Fruit fly (Drosophila melanogaster): Measurements from ENCODE around the gene Tm2.

The Tm2 gene

DNA sequence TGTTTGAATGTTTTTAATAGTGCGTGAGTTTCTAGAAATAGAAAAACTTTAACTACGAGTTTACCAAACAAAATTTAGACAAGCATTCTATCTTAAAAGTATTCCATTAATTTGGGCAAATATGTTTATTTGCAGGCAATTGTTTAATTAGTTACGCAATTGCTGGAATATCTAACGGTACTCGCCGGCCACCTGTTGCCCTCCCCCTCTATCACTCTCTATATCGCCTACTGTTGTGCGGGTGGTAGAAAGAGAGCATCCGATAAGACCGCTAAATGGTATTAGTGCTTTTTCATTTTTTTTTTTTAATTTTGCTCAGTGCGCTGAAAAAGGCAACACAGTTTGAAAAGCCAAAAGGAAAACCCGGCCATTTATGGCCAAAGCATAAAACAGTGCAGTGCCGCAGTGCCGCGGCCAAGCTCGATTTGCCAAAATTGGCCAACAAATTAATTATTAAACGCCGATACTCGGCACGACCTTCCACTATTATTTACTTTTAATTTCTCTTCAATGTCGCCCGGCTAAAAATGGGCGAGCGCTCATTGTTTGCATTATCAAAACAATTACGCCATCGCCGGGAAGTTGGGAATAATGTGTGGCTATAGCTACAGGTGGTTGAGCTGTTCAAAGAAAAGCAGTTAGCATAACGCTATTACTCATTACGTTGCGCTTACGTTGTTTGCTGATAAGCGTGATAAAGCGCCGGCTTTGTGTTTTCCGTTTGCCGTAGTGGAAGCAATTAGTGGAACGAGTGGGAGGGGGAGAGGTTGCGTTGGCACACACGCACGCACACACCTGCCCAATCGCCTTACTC, 20.0 kb upstream of the Tm2 start:
- TF ChIP-seq CG34367 (tag; optimal IDR thresholded peaks at IDR 0.05) (no peak), gl (tag; optimal IDR thresholded peaks at IDR 0.05) (no peak), fd96Ca (GFP tag; IDR thresholded peaks at IDR 0.05) (no peak), CG12605 (GFP tag; IDR thresholded peaks at IDR 0.05) (no peak), Snoo (tag; optimal IDR thresholded peaks at IDR 0.05) (no peak), CG15710 (tag; optimal IDR thresholded peaks at IDR 0.05) (no peak), rn (GFP tag; IDR thresholded peaks at IDR 0.05) (no peak), Pif1B (GFP tag; optimal IDR thresholded peaks at IDR 0.05) (no peak), D1 (tag; optimal IDR thresholded peaks at IDR 0.05) (no peak), CG10348 (GFP tag; IDR thresholded peaks at IDR 0.05) (no peak), CG8159 (tag; optimal IDR thresholded peaks at IDR 0.05) (no peak), CG14655 (GFP tag; optimal IDR thresholded peaks at IDR 0.05) (no peak), CG17806 (tag; optimal IDR thresholded peaks at IDR 0.05) (no peak), EcR (GFP tag; optimal IDR thresholded peaks at IDR 0.05) (no peak), CG8301 (tag; optimal IDR thresholded peaks at IDR 0.05) (no peak)

dm6 chr3R:15290642-15291118, 19.3 kb upstream of the Tm2 start, which contains the start of gene CG45218:
TSS of gene CG45218 (minus strand) at chr3R:15290799.
- TF ChIP-seq Snoo (tag; optimal IDR thresholded peaks at IDR 0.05) (peak; percentile 19), CG14655 (GFP tag; optimal IDR thresholded peaks at IDR 0.05) (no peak), CG32121 (GFP tag; IDR thresholded peaks at IDR 0.05) (no peak), EcR (GFP tag; optimal IDR thresholded peaks at IDR 0.05) (peak; percentile 17), CG13204 (GFP tag; optimal IDR thresholded peaks at IDR 0.05) (peak; percentile 18)

- peak; percentile 43 for TF ChIP-seq CG34367 (tag; optimal IDR thresholded peaks at IDR 0.05)
- TF ChIP-seq CG8159 (tag; optimal IDR thresholded peaks at IDR 0.05): no peak
- TF ChIP-seq CG13204 (GFP tag; optimal IDR thresholded peaks at IDR 0.05): peak; percentile 55
- TF ChIP-seq CG15710 (tag; optimal IDR thresholded peaks at IDR 0.05): peak; percentile 49
- TF ChIP-seq CG8301 (tag; optimal IDR thresholded peaks at IDR 0.05): no peak
- peak; percentile 21 for TF ChIP-seq gl (tag; optimal IDR thresholded peaks at IDR 0.05)
- peak; percentile 38 for TF ChIP-seq EcR (GFP tag; optimal IDR thresholded peaks at IDR 0.05)
Measured at dm6 chr3R:15291551-15292223, 18.3 kb upstream of the Tm2 start.

- TF ChIP-seq CG14655 (GFP tag; optimal IDR thresholded peaks at IDR 0.05) (no peak), CG15710 (tag; optimal IDR thresholded peaks at IDR 0.05) (no peak), CG4496 (GFP tag; IDR thresholded peaks at IDR 0.05) (no peak), CG34367 (tag; optimal IDR thresholded peaks at IDR 0.05) (no peak), CG12605 (GFP tag; IDR thresholded peaks at IDR 0.05) (no peak), CG13204 (GFP tag; optimal IDR thresholded peaks at IDR 0.05) (no peak), D1 (tag; optimal IDR thresholded peaks at IDR 0.05) (no peak), CG32121 (GFP tag; IDR thresholded peaks at IDR 0.05) (no peak), CG10348 (GFP tag; IDR thresholded peaks at IDR 0.05) (no peak), fd96Ca (GFP tag; IDR thresholded peaks at IDR 0.05) (no peak), rn (GFP tag; IDR thresholded peaks at IDR 0.05) (no peak), CG17806 (tag; optimal IDR thresholded peaks at IDR 0.05) (no peak), CG8301 (tag; optimal IDR thresholded peaks at IDR 0.05) (no peak), CG8159 (tag; optimal IDR thresholded peaks at IDR 0.05) (no peak)
Measured at dm6 chr3R:15292241-15293004, 17.6 kb upstream of the Tm2 start.

- TF ChIP-seq CG15710 (tag; optimal IDR thresholded peaks at IDR 0.05) (no peak), CG13204 (GFP tag; optimal IDR thresholded peaks at IDR 0.05) (no peak), fd96Ca (GFP tag; IDR thresholded peaks at IDR 0.05) (peak; percentile 16; the same call in 1 of the 3 replicates), CG9948 (tag; optimal IDR thresholded peaks at IDR 0.05) (no peak), CG8301 (tag; optimal IDR thresholded peaks at IDR 0.05) (no peak), Pif1A (GFP tag; optimal IDR thresholded peaks at IDR 0.05) (peak; percentile 29), CG12605 (GFP tag; IDR thresholded peaks at IDR 0.05) (0 out of 2 replicates have a peak, but pooled peaks have one; percentile 31), Snoo (tag; optimal IDR thresholded peaks at IDR 0.05) (peak; percentile 52), rn (GFP tag; IDR thresholded peaks at IDR 0.05) (no peak), Ets98B (GFP tag; IDR thresholded peaks at IDR 0.05) (no peak)
Measured at dm6 chr3R:15293005-15293877, 16.8 kb upstream of the Tm2 start.

Data from whole organism, pupa.